Worm (Caenorhabditis elegans): Measurements from ENCODE around the gene kin-29.

ce11 chrX:2877433-2877832 is 25.2 kb upstream of the kin-29 start:
- TF ChIP-seq flt-1 (GFP tag; IDR thresholded peaks at IDR 0.05) (no peak), tab-1 (GFP tag; IDR thresholded peaks at IDR 0.05) (no peak)
